Fruit fly (Drosophila melanogaster): ENCODE measurements around the gene Doc1.

DNA sequence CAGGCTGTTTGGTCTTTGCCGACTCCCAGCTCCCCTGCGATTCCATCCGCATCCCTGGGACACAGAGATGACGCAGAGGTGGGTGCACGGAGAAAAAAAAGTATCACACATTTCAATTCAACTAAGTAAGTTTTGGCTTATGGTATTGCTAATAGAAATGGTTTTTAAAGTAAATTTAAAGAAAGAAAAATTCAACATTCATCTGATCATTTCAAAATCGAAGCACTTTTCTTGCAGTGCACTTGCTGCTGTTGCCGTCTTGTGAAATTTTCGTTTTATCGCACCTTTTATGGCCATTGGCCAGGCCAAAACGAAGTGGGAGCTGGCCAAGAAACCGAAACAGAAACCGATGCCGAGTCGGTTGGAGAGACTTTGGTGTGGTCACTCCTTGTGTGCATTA lies 4.1 kb downstream of the Doc1 start:
- TF ChIP-seq Sox102F (GFP tag; optimal IDR thresholded peaks at IDR 0.05) (peak; percentile 73), Lpt (GFP tag; optimal IDR thresholded peaks at IDR 0.05) (peak; percentile 64), dac (GFP tag; optimal IDR thresholded peaks at IDR 0.05) (peak; percentile 8), CG16779 (tag; optimal IDR thresholded peaks at IDR 0.05) (no peak), Hr4 (GFP tag; optimal IDR thresholded peaks at IDR 0.05) (peak; percentile 65), esn (GFP tag; optimal IDR thresholded peaks at IDR 0.05) (peak; percentile 83), CG8632 (GFP tag; optimal IDR thresholded peaks at IDR 0.05) (peak; percentile 58)

Measured in whole organism, prepupa.